Worm (Caenorhabditis elegans): Measurements from ENCODE around the gene zip-11.

DNA sequence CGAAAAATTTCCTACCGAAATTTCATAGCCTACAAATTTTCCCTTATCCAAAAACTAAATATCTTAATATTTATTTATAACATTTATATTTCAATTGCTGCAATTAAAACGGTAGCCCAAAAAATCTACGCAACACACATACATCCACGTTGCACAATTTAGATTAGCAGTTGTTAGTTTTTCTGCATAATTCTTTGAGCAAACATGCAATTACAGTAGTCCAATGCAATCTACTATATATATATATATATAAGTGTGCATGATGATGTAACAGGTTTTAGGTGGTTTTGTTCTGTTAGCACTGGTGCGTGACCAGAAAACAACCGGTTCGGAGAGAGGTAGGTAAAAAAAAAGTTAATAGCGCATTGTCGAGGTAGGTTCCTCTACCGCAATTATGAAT is 39.7 kb upstream of the zip-11 start:
- no peak for TF ChIP-seq lin-13 (GFP tag; optimal IDR thresholded peaks at IDR 0.05)
- TF ChIP-seq elt-2 (tag; optimal IDR thresholded peaks at IDR 0.05): no peak
- TF ChIP-seq mdl-1 (tag; optimal IDR thresholded peaks at IDR 0.05): no peak
- TF ChIP-seq lir-3 (tag; optimal IDR thresholded peaks at IDR 0.05; ENCODE audit: poor library complexity): no peak
- no peak for TF ChIP-seq pag-3 (tag; optimal IDR thresholded peaks at IDR 0.05; ENCODE audit: borderline replicate concordance, insufficient read depth)
- no peak for TF ChIP-seq aly-2 (tag; optimal IDR thresholded peaks at IDR 0.05)
- TF ChIP-seq mab-9 (GFP tag; IDR thresholded peaks at IDR 0.05): no peak
- no peak for TF ChIP-seq unc-62 (GFP tag; optimal IDR thresholded peaks at IDR 0.05)
- no peak for TF ChIP-seq aha-1 (tag; optimal IDR thresholded peaks at IDR 0.05)
- no peak for TF ChIP-seq ets-5 (GFP tag; IDR thresholded peaks at IDR 0.05)

All from whole organism, L1 larva.